Worm (Caenorhabditis elegans): ENCODE data around the gene olrn-1.

- TF ChIP-seq dmd-4 (tag; optimal IDR thresholded peaks at IDR 0.05; ENCODE audit: borderline replicate concordance) (no peak), ceh-31 (tag; optimal IDR thresholded peaks at IDR 0.05) (no peak), ceh-9 (tag; optimal IDR thresholded peaks at IDR 0.05) (no peak), pha-4 (tag; optimal IDR thresholded peaks at IDR 0.05) (no peak)
Measured at ce11 chrX:15536017-15536416, 1.4 kb upstream of the olrn-1 start.

All from whole organism, late embryonic.